Fruit fly (Drosophila melanogaster) whole organism, embryonic: ENCODE data around the gene endos.

ENCODE experiments used
- CG10462 ChIP-seq: fragments of 200-800 bp; sonication (Bioruptor generic); optimal IDR thresholded peaks from 2 replicates; lab custom pipeline; 2016; ENCODE audit warnings: missing biosample characterization, missing genetic modification characterization
- CG10979 ChIP-seq: fragments of 200-800 bp; sonication (Bioruptor generic); optimal IDR thresholded peaks from 2 replicates; lab custom pipeline; 2018; ENCODE audit warnings: missing biosample characterization, mild to moderate bottlenecking, missing genetic modification characterization, moderate library complexity
- CG12219 ChIP-seq: fragments of 200-800 bp; sonication (Bioruptor generic); optimal IDR thresholded peaks from 3 replicates; lab custom pipeline; 2018; ENCODE audit warnings: missing biosample characterization, mild to moderate bottlenecking, missing genetic modification characterization
- CG14860 ChIP-seq: fragments of 200-800 bp; sonication (Bioruptor generic); IDR thresholded peaks from 3 replicates; pipeline ENCODE4 v1.3.6; 2022; ENCODE audit warnings: missing biosample characterization, missing genetic modification characterization; ENCODE audit not compliant: partially characterized antibody
- CG15011 ChIP-seq: fragments of 200-800 bp; sonication (Bioruptor generic); optimal IDR thresholded peaks from 3 replicates; lab custom pipeline; 2018; ENCODE audit warnings: missing biosample characterization, mild to moderate bottlenecking, missing genetic modification characterization
- CG17328 ChIP-seq: fragments of 200-800 bp; sonication (Bioruptor generic); IDR thresholded peaks from 2 replicates; pipeline ENCODE4 v1.3.6; 2022; ENCODE audit warnings: missing biosample characterization, missing genetic modification characterization
- CG18599 ChIP-seq: fragments of 200-800 bp; sonication (Bioruptor generic); optimal IDR thresholded peaks from 3 replicates; lab custom pipeline; 2017; ENCODE audit warnings: missing biosample characterization, missing genetic modification characterization, mild to moderate bottlenecking, moderate library complexity, missing genetic modification reagents
- CG2202 ChIP-seq: fragments of 200-800 bp; sonication (Bioruptor generic); optimal IDR thresholded peaks from 2 replicates; lab custom pipeline; 2018; ENCODE audit warnings: missing biosample characterization, mild to moderate bottlenecking, missing genetic modification characterization
- CG2678 ChIP-seq: fragments of 200-800 bp; sonication (Bioruptor generic); optimal IDR thresholded peaks from 3 replicates; lab custom pipeline; 2019; ENCODE audit warnings: missing biosample characterization, mild to moderate bottlenecking, missing genetic modification characterization, moderate library complexity
- CG2889 ChIP-seq: fragments of 200-800 bp; sonication (Bioruptor generic); IDR thresholded peaks from 3 replicates; pipeline ENCODE4 v1.3.6; 2022; ENCODE audit warnings: missing biosample characterization, missing genetic modification characterization
- CG3163 ChIP-seq: fragments of 200-800 bp; sonication (Bioruptor generic); optimal IDR thresholded peaks from 3 replicates; lab custom pipeline; 2016; ENCODE audit warnings: missing biosample characterization, missing genetic modification characterization
- CG33213 ChIP-seq: fragments of 200-800 bp; sonication (Bioruptor generic); optimal IDR thresholded peaks from 3 replicates; lab custom pipeline; 2016; ENCODE audit warnings: missing biosample characterization, missing genetic modification characterization
- CG5953 ChIP-seq: fragments of 200-800 bp; sonication (Bioruptor generic); IDR thresholded peaks from 2 replicates; pipeline ENCODE4 v1.3.6; 2022; ENCODE audit warnings: missing biosample characterization, missing genetic modification characterization
- CG7372 ChIP-seq: fragments of 200-800 bp; sonication (Bioruptor generic); IDR thresholded peaks from 2 replicates; pipeline ENCODE4 v1.3.6; 2022; ENCODE audit warnings: missing biosample characterization, missing genetic modification characterization
- CG7745 ChIP-seq: fragments of 200-800 bp; sonication (Bioruptor generic); optimal IDR thresholded peaks from 2 replicates; lab custom pipeline; 2018; ENCODE audit warnings: missing biosample characterization, mild to moderate bottlenecking, missing genetic modification characterization, moderate library complexity
- CG9817 ChIP-seq: fragments of 200-800 bp; sonication (Bioruptor generic); optimal IDR thresholded peaks from 2 replicates; lab custom pipeline; 2018; ENCODE audit warnings: missing biosample characterization, mild to moderate bottlenecking, missing genetic modification characterization, moderate library complexity
- Dbx ChIP-seq: fragments of 200-800 bp; sonication (Bioruptor generic); IDR thresholded peaks from 3 replicates; pipeline ENCODE4 v1.3.6; 2022; ENCODE audit warnings: missing biosample characterization, missing genetic modification characterization
- Doc3 ChIP-seq: fragments of 200-800 bp; sonication (Bioruptor generic); IDR thresholded peaks from 3 replicates; pipeline ENCODE4 v1.3.6; 2022; ENCODE audit warnings: missing biosample characterization, missing genetic modification characterization; ENCODE audit not compliant: partially characterized antibody
- Gug ChIP-seq: fragments of 200-800 bp; sonication (Bioruptor generic); IDR thresholded peaks from 4 replicates; pipeline ENCODE4 v1.3.6; 2022; ENCODE audit warnings: missing biosample characterization, missing genetic modification characterization
- H2.0 ChIP-seq: fragments of 200-800 bp; sonication (Bioruptor generic); IDR thresholded peaks from 2 replicates; pipeline ENCODE4 v1.3.6; 2022; ENCODE audit warnings: missing biosample characterization, missing genetic modification characterization
- HLH4C ChIP-seq: fragments of 200-800 bp; sonication (Bioruptor generic); IDR thresholded peaks from 3 replicates; pipeline ENCODE4 v1.3.6; 2022; ENCODE audit warnings: missing biosample characterization, missing genetic modification characterization; ENCODE audit not compliant: partially characterized antibody
- Lhr ChIP-seq: fragments of 200-800 bp; sonication (Bioruptor generic); optimal IDR thresholded peaks from 3 replicates; lab custom pipeline; 2017; ENCODE audit warnings: mild to moderate bottlenecking, missing biosample characterization, missing genetic modification reagents, missing genetic modification characterization
- NC2α ChIP-seq: fragments of 200-800 bp; sonication (Bioruptor generic); optimal IDR thresholded peaks from 2 replicates; lab custom pipeline; 2016; ENCODE audit warnings: missing biosample characterization, missing genetic modification characterization
- NFAT ChIP-seq: fragments of 200-800 bp; sonication (Bioruptor generic); IDR thresholded peaks from 2 replicates; pipeline ENCODE4 v1.3.6; 2022; ENCODE audit warnings: missing biosample characterization, missing genetic modification characterization
- Neu2 ChIP-seq: fragments of 200-800 bp; sonication (Bioruptor generic); optimal IDR thresholded peaks from 3 replicates; lab custom pipeline; 2016; ENCODE audit warnings: missing biosample characterization, missing genetic modification characterization, borderline replicate concordance
- Nf-YB ChIP-seq: fragments of 200-800 bp; sonication (Bioruptor generic); optimal IDR thresholded peaks from 3 replicates; lab custom pipeline; 2019; ENCODE audit warnings: missing biosample characterization, mild to moderate bottlenecking, missing genetic modification characterization, moderate library complexity
- NfI ChIP-seq: fragments of 200-800 bp; sonication (Bioruptor generic); optimal IDR thresholded peaks from 3 replicates; lab custom pipeline; 2018; ENCODE audit warnings: missing biosample characterization, mild to moderate bottlenecking, missing genetic modification characterization, moderate library complexity
- Ptx1 ChIP-seq: fragments of 200-800 bp; sonication (Bioruptor generic); IDR thresholded peaks from 2 replicates; pipeline ENCODE4 v1.3.6; 2022; ENCODE audit warnings: missing biosample characterization, missing genetic modification characterization
- Rx ChIP-seq: fragments of 200-800 bp; sonication (Bioruptor generic); IDR thresholded peaks from 2 replicates; pipeline ENCODE4 v1.3.6; 2022; ENCODE audit warnings: missing biosample characterization, missing genetic modification characterization
- Taf1 ChIP-seq: fragments of 200-800 bp; sonication (Bioruptor generic); IDR thresholded peaks from 2 replicates; pipeline ENCODE4 v1.3.6; 2022; ENCODE audit warnings: missing biosample characterization, missing genetic modification characterization
- abd-A ChIP-seq: fragments of 200-800 bp; sonication (Bioruptor generic); optimal IDR thresholded peaks from 3 replicates; lab custom pipeline; 2019; ENCODE audit warnings: missing biosample characterization, mild to moderate bottlenecking, missing genetic modification characterization, moderate library complexity
- ase ChIP-seq: fragments of 200-800 bp; sonication (Bioruptor generic); IDR thresholded peaks from 3 replicates; pipeline ENCODE4 v1.3.6; 2022; ENCODE audit warnings: missing biosample characterization, missing genetic modification characterization
- bab2 ChIP-seq: fragments of 200-800 bp; sonication (Bioruptor generic); optimal IDR thresholded peaks from 2 replicates; lab custom pipeline; 2016; ENCODE audit warnings: missing biosample characterization, missing genetic modification characterization
- chinmo ChIP-seq: fragments of 200-800 bp; sonication (Bioruptor generic); IDR thresholded peaks from 4 replicates; pipeline ENCODE4 v1.3.6; 2022; ENCODE audit warnings: missing biosample characterization, missing genetic modification characterization; ENCODE audit not compliant: partially characterized antibody
- cwo ChIP-seq: fragments of 200-800 bp; sonication (Bioruptor generic); optimal IDR thresholded peaks from 3 replicates; lab custom pipeline; 2017; ENCODE audit warnings: missing biosample characterization, missing genetic modification characterization, mild to moderate bottlenecking, moderate library complexity, missing genetic modification reagents
- dmrt99B ChIP-seq: fragments of 200-800 bp; sonication (Bioruptor generic); optimal IDR thresholded peaks from 2 replicates; lab custom pipeline; 2018; ENCODE audit warnings: missing biosample characterization, mild to moderate bottlenecking, missing genetic modification characterization, moderate library complexity
- ewg ChIP-seq: fragments of 200-800 bp; sonication (Bioruptor generic); optimal IDR thresholded peaks from 3 replicates; lab custom pipeline; 2017; ENCODE audit warnings: mild to moderate bottlenecking, missing biosample characterization, missing genetic modification reagents, missing genetic modification characterization
- gce ChIP-seq: fragments of 200-800 bp; sonication (Bioruptor generic); IDR thresholded peaks from 3 replicates; pipeline ENCODE4 v1.3.6; 2022; ENCODE audit warnings: missing biosample characterization, missing genetic modification characterization
- hbn ChIP-seq: fragments of 200-800 bp; sonication (Bioruptor generic); IDR thresholded peaks from 2 replicates; pipeline ENCODE4 v1.3.6; 2022; ENCODE audit warnings: missing biosample characterization, missing genetic modification characterization; ENCODE audit not compliant: partially characterized antibody
- hth ChIP-seq: fragments of >200 bp; optimal IDR thresholded peaks from 2 replicates; lab custom pipeline; 2017; ENCODE audit warnings: inconsistent platforms
- lola ChIP-seq, 3 experiments: fragments of >200 bp in 2 of 3; fragments of 200-800 bp in 1 of 3; sonication (Bioruptor generic) in 1 of 3; optimal IDR thresholded peaks; 2 replicates each; lab custom pipeline; 2017 to 2019; ENCODE audit warnings: missing biosample characterization in 3 of 3, missing genetic modification characterization in 3 of 3, mild to moderate bottlenecking in 1 of 3, moderate library complexity in 1 of 3
- mam ChIP-seq: fragments of 200-800 bp; sonication (Bioruptor generic); optimal IDR thresholded peaks from 3 replicates; lab custom pipeline; 2016; ENCODE audit warnings: missing biosample characterization, missing genetic modification characterization
- pho ChIP-seq: fragments of 200-800 bp; sonication (Bioruptor generic); optimal IDR thresholded peaks from 2 replicates; lab custom pipeline; 2016; ENCODE audit warnings: missing biosample characterization, missing genetic modification characterization
- sr ChIP-seq: fragments of 200-800 bp; sonication (Bioruptor generic); IDR thresholded peaks from 3 replicates; pipeline ENCODE4 v1.3.6; 2022; ENCODE audit warnings: missing biosample characterization, missing genetic modification characterization
- stc ChIP-seq: fragments of 200-800 bp; sonication (Bioruptor generic); IDR thresholded peaks from 2 replicates; pipeline ENCODE4 v1.3.6; 2022; ENCODE audit warnings: missing biosample characterization, missing genetic modification characterization
- tio ChIP-seq: fragments of 200-800 bp; sonication (Bioruptor generic); optimal IDR thresholded peaks from 2 replicates; lab custom pipeline; 2017; ENCODE audit warnings: missing biosample characterization, missing genetic modification characterization, inconsistent platforms
- tup ChIP-seq: fragments of 200-800 bp; sonication (Bioruptor generic); optimal IDR thresholded peaks from 2 replicates; lab custom pipeline; 2016; ENCODE audit warnings: missing biosample characterization, mild to moderate bottlenecking, missing genetic modification characterization, moderate library complexity
- unc-4 ChIP-seq: fragments of 200-800 bp; sonication (Bioruptor generic); IDR thresholded peaks from 2 replicates; pipeline ENCODE4 v1.3.6; 2022; ENCODE audit warnings: missing biosample characterization, missing genetic modification characterization; ENCODE audit not compliant: partially characterized antibody
- zfh1 ChIP-seq: fragments of 200-800 bp; sonication (Bioruptor generic); IDR thresholded peaks from 3 replicates; pipeline ENCODE4 v1.3.6; 2022; ENCODE audit warnings: missing biosample characterization, missing genetic modification characterization

Gene endos

DNA sequence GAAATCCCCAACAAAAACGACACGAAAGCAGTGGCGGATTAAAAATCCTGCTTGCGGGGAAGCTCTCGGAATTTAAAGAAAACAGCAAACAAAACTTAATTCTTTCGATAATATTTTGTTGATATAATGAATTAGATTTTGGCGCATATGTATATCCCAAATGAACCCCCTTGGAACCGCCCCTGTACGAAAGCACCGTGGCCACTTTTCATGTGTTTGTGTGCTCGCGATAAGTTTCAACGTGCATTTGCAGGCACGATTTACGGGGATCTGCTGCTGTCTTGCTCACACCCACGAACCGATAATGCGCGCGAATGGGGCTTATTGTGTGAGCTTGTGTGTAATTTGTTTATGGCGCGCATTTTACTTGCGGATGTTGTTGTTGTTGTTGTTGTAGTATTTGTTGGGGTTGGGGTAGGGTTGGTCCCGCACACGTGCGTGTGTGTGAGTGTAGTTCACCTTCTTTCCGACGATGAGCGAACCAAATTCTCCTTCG lies 26.5 kb downstream of the endos start (continued):
- TF ChIP-seq stc (peak; percentile 94), Ptx1 (GFP tag; lab: Robert Waterston, UW) (peak; percentile 91), Lhr (no peak), CG5953 (GFP tag; lab: Robert Waterston, UW) (peak; percentile 94), CG2202 (peak; percentile 79), hth (lab: Kevin White, UChicago) (no peak), ewg (peak; percentile 92), abd-A (no peak), lola (GFP tag; optimal IDR thresholded peaks at IDR 0.05; lab: Kevin White, UChicago) (peak in 1 of 3 experiments; percentile 77), CG15011 (GFP tag; lab: Kevin White, UChicago) (peak; percentile 88), pho (peak; percentile 94), CG14860 (GFP tag; lab: Robert Waterston, UW) (no peak), HLH4C (GFP tag; lab: Robert Waterston, UW) (no peak), NC2α (peak; percentile 88), CG7745 (tag; lab: Kevin White, UChicago) (no peak), CG2889 (GFP tag; lab: Robert Waterston, UW) (peak; percentile 95), CG7372 (GFP tag; lab: Robert Waterston, UW) (peak; percentile 92), mam (GFP tag; lab: Kevin White, UChicago) (peak; percentile 97), NFAT (GFP tag; lab: Robert Waterston, UW) (peak; percentile 90), CG9817 (peak; percentile 95), hbn (GFP tag; lab: Robert Waterston, UW) (no peak), CG2678 (tag; lab: Kevin White, UChicago) (peak; percentile 97), CG10462 (GFP tag; lab: Kevin White, UChicago) (peak; percentile 86), tio (GFP tag; lab: Kevin White, UChicago) (no peak), Doc3 (GFP tag; lab: Robert Waterston, UW) (no peak), bab2 (GFP tag; lab: Kevin White, UChicago) (peak; percentile 97), Rx (GFP tag; lab: Robert Waterston, UW) (peak; percentile 95), CG18599 (peak; percentile 96), ase (GFP tag; lab: Robert Waterston, UW) (peak; percentile 90), zfh1 (peak; percentile 94), Gug (peak; percentile 79), CG33213 (GFP tag; lab: Kevin White, UChicago) (peak; percentile 94), Taf1 (peak; percentile 76), NfI (GFP tag; lab: Kevin White, UChicago) (peak; percentile 98), Dbx (peak; percentile 94), CG3163 (peak; percentile 72), CG12219 (peak; percentile 94), gce (peak; percentile 93), Neu2 (GFP tag; lab: Kevin White, UChicago) (peak; percentile 58), chinmo (GFP tag; lab: Robert Waterston, UW) (peak; percentile 100), sr (GFP tag; lab: Robert Waterston, UW) (peak; percentile 75; the same call in 2 of the 3 replicates), tup (GFP tag; lab: Kevin White, UChicago) (peak; percentile 91), Nf-YB (peak; percentile 74), dmrt99B (tag; lab: Kevin White, UChicago) (peak; percentile 98), CG10979 (peak; percentile 92), cwo (GFP tag; lab: Kevin White, UChicago) (peak; percentile 91), CG17328 (GFP tag; lab: Robert Waterston, UW) (peak; percentile 97), unc-4 (GFP tag; lab: Robert Waterston, UW) (0 out of 2 replicates have a peak, but pooled peaks have one; percentile 25), H2.0 (GFP tag; lab: Robert Waterston, UW) (peak; percentile 97)
